Fruit fly (Drosophila melanogaster) whole organism, prepupa: ENCODE data around the gene sv.

Source experiments
- CG11762 ChIP-seq: fragments of 200-800 bp; sonication (Bioruptor generic); optimal IDR thresholded peaks from 3 replicates; lab custom pipeline; 2016; ENCODE audit warnings: missing biosample characterization, missing genetic modification characterization; ENCODE audit not compliant: insufficient read depth
- CG1621 ChIP-seq: fragments of 200-800 bp; sonication (Bioruptor generic); optimal IDR thresholded peaks from 3 replicates; lab custom pipeline; 2018; ENCODE audit warnings: missing biosample characterization, mild to moderate bottlenecking, missing genetic modification characterization
- Lpt ChIP-seq: fragments of 200-800 bp; sonication (Bioruptor generic); optimal IDR thresholded peaks from 3 replicates; lab custom pipeline; 2016; ENCODE audit warnings: missing biosample characterization, missing genetic modification characterization
- OdsH ChIP-seq: fragments of 200-800 bp; sonication (Bioruptor generic); optimal IDR thresholded peaks from 3 replicates; lab custom pipeline; 2016; ENCODE audit warnings: missing biosample characterization, missing genetic modification characterization

- TF ChIP-seq OdsH (GFP tag; lab: Kevin White, UChicago) (peak; percentile 8), CG11762 (no peak), Lpt (GFP tag; lab: Kevin White, UChicago) (no peak), CG1621 (tag; lab: Kevin White, UChicago) (no peak)
Observed at dm6 chr4:1051271-1051670, 37.3 kb upstream of the sv start.
